Fruit fly (Drosophila melanogaster) whole organism, wandering third instar larva: ENCODE measurements around the gene CG10874.

ENCODE experiments used
- Abd-B ChIP-seq: fragments of >200 bp; optimal IDR thresholded peaks from 2 replicates; lab custom pipeline; 2017; ENCODE audit warnings: missing biosample characterization, missing genetic modification characterization
- CG32264 ChIP-seq: fragments of 200-800 bp; sonication (Bioruptor generic); optimal IDR thresholded peaks from 2 replicates; lab custom pipeline; 2016; ENCODE audit warnings: missing biosample characterization, missing genetic modification characterization
- CG9705 ChIP-seq: fragments of 200-800 bp; sonication (Bioruptor generic); optimal IDR thresholded peaks from 2 replicates; lab custom pipeline; 2018; ENCODE audit warnings: missing biosample characterization, mild to moderate bottlenecking, missing genetic modification characterization
- CrebA ChIP-seq: fragments of 200-800 bp; sonication (Bioruptor generic); optimal IDR thresholded peaks from 2 replicates; lab custom pipeline; 2016; ENCODE audit warnings: missing biosample characterization, mild to moderate bottlenecking, missing genetic modification characterization, borderline replicate concordance
- Dfd ChIP-seq: fragments of >200 bp; optimal IDR thresholded peaks from 2 replicates; lab custom pipeline; 2017; ENCODE audit warnings: missing biosample characterization, missing genetic modification characterization
- Dif ChIP-seq: fragments of 200-275, 200-300 bp; sonication (Bioruptor generic); optimal IDR thresholded peaks from 2 replicates; lab custom pipeline; 2018; ENCODE audit warnings: missing biosample characterization, missing genetic modification characterization; ENCODE audit not compliant: partially characterized antibody
- GATAd ChIP-seq: sonication (Bioruptor generic); optimal IDR thresholded peaks from 2 replicates; lab custom pipeline; 2016; ENCODE audit warnings: missing biosample characterization, missing genetic modification characterization
- HLH106 ChIP-seq: fragments of 200-800 bp; optimal IDR thresholded peaks from 3 replicates; lab custom pipeline; 2019; ENCODE audit warnings: missing biosample characterization, mild to moderate bottlenecking, missing genetic modification characterization, moderate library complexity
- Hnf4 ChIP-seq: fragments of 200-800 bp; sonication (Bioruptor generic); optimal IDR thresholded peaks from 2 replicates; lab custom pipeline; 2016; ENCODE audit warnings: missing biosample characterization, mild to moderate bottlenecking, missing genetic modification characterization
- Hr78 ChIP-seq: fragments of >200 bp; optimal IDR thresholded peaks from 2 replicates; lab custom pipeline; 2017; ENCODE audit warnings: missing biosample characterization, missing genetic modification characterization
- Hr83 ChIP-seq: fragments of 200-300 bp; sonication (Bioruptor generic); optimal IDR thresholded peaks from 2 replicates; lab custom pipeline; 2016; ENCODE audit warnings: missing biosample characterization, mild to moderate bottlenecking, missing genetic modification characterization, moderate library complexity; ENCODE audit not compliant: poor library complexity, severe bottlenecking
- Jra ChIP-seq: sonication (Bioruptor generic); optimal IDR thresholded peaks from 2 replicates; lab custom pipeline; 2016; ENCODE audit warnings: missing biosample characterization, missing genetic modification characterization
- Mio ChIP-seq: sonication (Bioruptor generic); optimal IDR thresholded peaks from 2 replicates; lab custom pipeline; 2016; ENCODE audit warnings: missing biosample characterization, missing genetic modification characterization
- Myc ChIP-seq: fragments of >200 bp; optimal IDR thresholded peaks from 2 replicates; lab custom pipeline; 2017
- N ChIP-seq: fragments of >200 bp; optimal IDR thresholded peaks from 2 replicates; lab custom pipeline; 2018; ENCODE audit warnings: missing biosample characterization, missing external identifiers, missing genetic modification characterization
- OdsH ChIP-seq: fragments of 200-800 bp; sonication (Bioruptor generic); optimal IDR thresholded peaks from 2 replicates; lab custom pipeline; 2016; ENCODE audit warnings: missing biosample characterization, mild to moderate bottlenecking, missing genetic modification characterization
- Rel ChIP-seq, 2 experiments: fragments of 200-800 bp; sonication (Bioruptor generic) in 1 of 2; optimal IDR thresholded peaks; 2 replicates in 1 of 2; 3 replicates in 1 of 2; lab custom pipeline; 2016 to 2019; ENCODE audit warnings: mild to moderate bottlenecking in 2 of 2, missing biosample characterization in 2 of 2, missing genetic modification characterization in 2 of 2, moderate library complexity in 1 of 2
- Sp1 ChIP-seq: fragments of 200-800 bp; sonication (Bioruptor generic); optimal IDR thresholded peaks from 3 replicates; lab custom pipeline; 2019; ENCODE audit warnings: missing biosample characterization, mild to moderate bottlenecking, missing genetic modification characterization, moderate library complexity
- Vsx2 ChIP-seq: fragments of 200-300, 225-300 bp; sonication (Bioruptor generic); optimal IDR thresholded peaks from 2 replicates; lab custom pipeline; 2018; ENCODE audit warnings: missing biosample characterization, missing genetic modification characterization; ENCODE audit not compliant: partially characterized antibody
- br ChIP-seq: fragments of 200-800 bp; sonication (Bioruptor generic); optimal IDR thresholded peaks from 2 replicates; lab custom pipeline; 2016; ENCODE audit warnings: missing biosample characterization, missing genetic modification characterization
- brk ChIP-seq: fragments of 200-800 bp; sonication (Bioruptor generic); optimal IDR thresholded peaks from 2 replicates; lab custom pipeline; 2016; ENCODE audit warnings: missing biosample characterization, mild to moderate bottlenecking, missing genetic modification characterization
- dl ChIP-seq, 2 experiments: fragments of 175-275, 200-275 bp in 1 of 2; fragments of 200-275 bp in 1 of 2; sonication (Bioruptor generic); optimal IDR thresholded peaks; lab custom pipeline; 2018; ENCODE audit warnings: mild to moderate bottlenecking in 2 of 2, missing biosample characterization in 2 of 2, missing genetic modification characterization in 2 of 2, moderate library complexity in 2 of 2; ENCODE audit not compliant: partially characterized antibody in 2 of 2, insufficient read depth in 1 of 2
- dmrt93B ChIP-seq: fragments of 200-800 bp; sonication (Bioruptor generic); optimal IDR thresholded peaks from 2 replicates; lab custom pipeline; 2018; ENCODE audit warnings: missing biosample characterization, mild to moderate bottlenecking, missing genetic modification characterization
- dsf ChIP-seq: sonication (Bioruptor generic); optimal IDR thresholded peaks from 2 replicates; lab custom pipeline; 2016; ENCODE audit warnings: missing biosample characterization, missing genetic modification characterization, borderline replicate concordance
- ey ChIP-seq: fragments of 200-800 bp; sonication (Bioruptor generic); optimal IDR thresholded peaks from 2 replicates; lab custom pipeline; 2016; ENCODE audit warnings: missing biosample characterization, missing genetic modification characterization
- foxo ChIP-seq, 2 experiments: fragments of 200-800 bp; sonication (Bioruptor generic); optimal IDR thresholded peaks; 2 replicates in 1 of 2; 3 replicates in 1 of 2; lab custom pipeline; 2016 to 2017; ENCODE audit warnings: missing biosample characterization in 2 of 2, missing genetic modification characterization in 2 of 2
- fru ChIP-seq: fragments of 200-800 bp; sonication (Bioruptor generic); optimal IDR thresholded peaks from 3 replicates; lab custom pipeline; 2016; ENCODE audit warnings: missing biosample characterization, mild to moderate bottlenecking, missing genetic modification characterization
- h ChIP-seq: fragments of 200-800 bp; sonication (Bioruptor generic); optimal IDR thresholded peaks from 3 replicates; lab custom pipeline; 2016; ENCODE audit warnings: missing biosample characterization, mild to moderate bottlenecking, missing genetic modification characterization
- jim ChIP-seq: fragments of 175-275, 200-325 bp; sonication (Bioruptor generic); optimal IDR thresholded peaks from 2 replicates; lab custom pipeline; 2016; ENCODE audit warnings: missing biosample characterization, mild to moderate bottlenecking, missing genetic modification characterization
- lola ChIP-seq: fragments of >200 bp; optimal IDR thresholded peaks from 2 replicates; lab custom pipeline; 2017; ENCODE audit warnings: missing biosample characterization, missing genetic modification characterization
- pan ChIP-seq: fragments of >200 bp; optimal IDR thresholded peaks from 2 replicates; lab custom pipeline; 2017
- psq ChIP-seq: fragments of 200-800 bp; sonication (Bioruptor generic); optimal IDR thresholded peaks from 3 replicates; lab custom pipeline; 2017; ENCODE audit warnings: missing biosample characterization, mild to moderate bottlenecking, missing genetic modification characterization, moderate library complexity
- rgr ChIP-seq: fragments of 200-800 bp; sonication (Bioruptor generic); optimal IDR thresholded peaks from 3 replicates; lab custom pipeline; 2016; ENCODE audit warnings: missing biosample characterization, mild to moderate bottlenecking, missing genetic modification characterization
- sage ChIP-seq: fragments of 200-800 bp; sonication (Bioruptor generic); optimal IDR thresholded peaks from 2 replicates; lab custom pipeline; 2016; ENCODE audit warnings: missing biosample characterization, mild to moderate bottlenecking, missing genetic modification characterization
- sv ChIP-seq: fragments of 200-800 bp; sonication (Bioruptor generic); optimal IDR thresholded peaks from 3 replicates; lab custom pipeline; 2016; ENCODE audit warnings: missing biosample characterization, missing genetic modification characterization
- tai ChIP-seq: sonication (Bioruptor generic); optimal IDR thresholded peaks from 2 replicates; lab custom pipeline; 2016; ENCODE audit warnings: missing biosample characterization, missing genetic modification characterization
- usp ChIP-seq: fragments of >200 bp; optimal IDR thresholded peaks from 2 replicates; lab custom pipeline; 2017; ENCODE audit warnings: missing biosample characterization, missing genetic modification characterization
- woc ChIP-seq: sonication (Bioruptor generic); optimal IDR thresholded peaks from 2 replicates; lab custom pipeline; 2016; ENCODE audit warnings: missing biosample characterization, mild to moderate bottlenecking, missing genetic modification characterization

Gene CG10874

DNA sequence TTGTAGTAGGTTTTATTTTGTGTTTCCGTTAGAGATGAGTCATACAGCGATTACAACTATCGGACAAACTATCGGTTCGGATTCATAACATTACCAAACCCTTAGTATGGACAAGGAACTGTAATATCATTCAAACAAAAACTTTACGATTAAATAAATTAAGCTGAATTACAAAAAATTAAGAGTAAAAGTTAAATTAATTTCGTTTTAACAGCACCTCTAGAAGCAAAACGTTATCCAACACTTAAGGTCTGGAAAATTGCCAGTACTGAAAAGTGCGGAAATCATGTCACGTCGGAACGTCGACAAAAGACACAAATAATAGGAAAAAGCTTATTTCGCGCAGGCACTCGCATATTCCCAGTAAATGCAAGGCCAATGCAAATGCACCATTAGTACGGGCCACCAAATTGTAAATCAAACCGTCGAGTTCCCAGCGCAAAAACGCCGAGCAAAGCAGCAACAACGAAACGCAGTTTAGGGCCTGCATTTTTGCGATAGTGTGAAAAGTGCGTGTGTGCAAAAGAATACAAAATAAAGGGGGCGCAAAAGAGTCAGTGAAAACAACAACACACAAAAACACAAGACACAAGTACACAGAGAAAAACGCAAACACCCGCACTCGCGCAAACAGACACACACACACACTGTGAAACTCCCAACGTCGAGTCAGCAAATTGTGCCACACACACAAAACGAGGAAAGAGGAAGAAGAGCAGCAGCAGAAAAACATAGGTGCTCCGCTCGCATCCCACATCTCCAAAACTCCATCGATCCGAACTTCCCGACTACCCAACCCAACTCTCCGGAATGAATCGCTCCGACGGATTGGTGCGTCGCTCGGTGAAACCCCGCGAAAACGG lies 34.3 kb upstream of the CG10874 start, which contains the start of the genes CG15387 and sau (continued):
- no peak for TF ChIP-seq Vsx2

DNA sequence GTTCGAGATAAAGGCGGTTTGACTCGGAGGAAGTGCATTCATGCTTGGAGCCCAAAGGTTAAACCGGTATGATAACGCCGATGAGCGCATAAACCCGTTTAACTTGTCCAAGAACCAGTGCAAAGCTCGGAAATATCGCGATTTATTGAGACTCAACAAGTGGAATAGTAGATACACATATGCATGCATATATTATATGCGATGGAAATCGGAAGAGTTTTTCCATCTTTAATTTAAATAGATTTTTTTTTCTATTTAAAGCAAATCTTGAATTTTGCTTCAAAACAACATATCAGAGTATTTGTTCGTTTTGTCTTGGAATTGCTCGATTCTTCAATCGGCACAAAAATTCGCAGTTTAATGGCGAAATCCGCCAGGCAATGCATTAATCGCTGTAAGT lies 30.2 kb upstream of the CG10874 start:
- TF ChIP-seq Dif (GFP tag; lab: Kevin White, UChicago) = peak; percentile 25
- TF ChIP-seq Mio = no peak
- TF ChIP-seq woc (GFP tag; lab: Kevin White, UChicago) = no peak
- no peak for TF ChIP-seq Vsx2
- no peak for TF ChIP-seq ey (GFP tag; lab: Kevin White, UChicago)
- TF ChIP-seq sage (GFP tag; lab: Kevin White, UChicago) = peak; percentile 9

DNA sequence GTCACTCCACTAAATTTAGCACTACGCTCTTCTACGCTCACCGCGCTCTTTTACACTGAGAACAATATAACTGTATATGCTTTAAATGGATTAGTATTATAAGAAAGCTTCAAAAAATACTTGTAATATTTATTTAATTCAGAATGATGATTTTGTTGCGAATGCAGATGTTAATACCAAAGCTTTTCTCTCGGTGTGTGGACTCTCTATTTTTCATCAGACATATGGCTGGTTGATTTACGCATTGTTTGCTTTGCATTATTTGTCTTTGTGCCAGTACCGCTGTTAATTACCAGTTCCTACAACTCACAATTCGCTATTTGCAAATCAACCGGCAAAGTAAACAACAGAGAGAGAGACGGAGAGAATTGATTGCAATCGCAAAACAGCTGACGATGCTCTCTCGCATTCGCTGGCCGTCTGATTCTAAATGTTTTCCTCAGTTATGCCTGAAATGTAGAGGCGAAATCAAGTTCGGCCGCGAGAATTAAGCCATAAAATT lies 29.5 kb upstream of the CG10874 start:
- TF ChIP-seq HLH106 (tag; lab: Kevin White, UChicago) = peak; percentile 97
- peak; percentile 83 for TF ChIP-seq jim
- TF ChIP-seq Abd-B (GFP tag; lab: Kevin White, UChicago) = no peak
- no peak for TF ChIP-seq usp (GFP tag; lab: Kevin White, UChicago)
- peak; percentile 86 for TF ChIP-seq Mio
- TF ChIP-seq sv (GFP tag; lab: Kevin White, UChicago) = peak; percentile 89
- TF ChIP-seq dl (GFP tag; optimal IDR thresholded peaks at IDR 0.05; lab: Kevin White, UChicago; ENCODE audit: insufficient read depth in 1 of 2, partially characterized antibody in 2 of 2) = peak; percentile 54 to 79
- peak; percentile 100 for TF ChIP-seq Hr83
- TF ChIP-seq N (GFP tag; lab: Kevin White, UChicago) = no peak
- TF ChIP-seq pan = no peak
- TF ChIP-seq Hnf4 (GFP tag; lab: Kevin White, UChicago) = peak; percentile 99
- TF ChIP-seq lola (GFP tag; lab: Kevin White, UChicago) = no peak
- TF ChIP-seq rgr = peak; percentile 99
- TF ChIP-seq Myc (lab: Kevin White, UChicago) = no peak
- TF ChIP-seq foxo (GFP tag; optimal IDR thresholded peaks at IDR 0.05; lab: Kevin White, UChicago) = peak; percentile 85 to 98
- peak; percentile 99 for TF ChIP-seq Sp1
- TF ChIP-seq dmrt93B (GFP tag; lab: Kevin White, UChicago) = peak; percentile 89
- TF ChIP-seq psq = peak; percentile 98
- peak; percentile 95 for TF ChIP-seq CG32264 (GFP tag; lab: Kevin White, UChicago)
- peak; percentile 99 for TF ChIP-seq OdsH
- TF ChIP-seq ey (GFP tag; lab: Kevin White, UChicago) = peak; percentile 98
- TF ChIP-seq Rel (GFP tag; optimal IDR thresholded peaks at IDR 0.05; lab: Kevin White, UChicago) = peak; percentile 87
- peak; percentile 88 for TF ChIP-seq Rel (tag; optimal IDR thresholded peaks at IDR 0.05; lab: Kevin White, UChicago)
- peak; percentile 96 for TF ChIP-seq sage (GFP tag; lab: Kevin White, UChicago)
- no peak for TF ChIP-seq Dfd (GFP tag; lab: Kevin White, UChicago)
- TF ChIP-seq fru (GFP tag; lab: Kevin White, UChicago) = peak; percentile 98
- peak; percentile 78 for TF ChIP-seq Dif (GFP tag; lab: Kevin White, UChicago)
- peak; percentile 89 for TF ChIP-seq CG9705 (GFP tag; lab: Kevin White, UChicago)
- peak; percentile 97 for TF ChIP-seq tai (GFP tag; lab: Kevin White, UChicago)
- peak; percentile 98 for TF ChIP-seq brk (GFP tag; lab: Kevin White, UChicago)
- no peak for TF ChIP-seq CrebA
- TF ChIP-seq Hr78 (GFP tag; lab: Kevin White, UChicago) = no peak
- TF ChIP-seq h (GFP tag; lab: Kevin White, UChicago) = peak; percentile 99
- TF ChIP-seq br (GFP tag; lab: Kevin White, UChicago) = peak; percentile 99
- peak; percentile 93 for TF ChIP-seq woc (GFP tag; lab: Kevin White, UChicago)
- TF ChIP-seq dsf (GFP tag; lab: Kevin White, UChicago) = peak; percentile 93
- peak; percentile 98 for TF ChIP-seq Jra
- no peak for TF ChIP-seq Vsx2
- peak; percentile 96 for TF ChIP-seq GATAd (GFP tag; lab: Kevin White, UChicago)
